Fruit fly (Drosophila melanogaster): ENCODE measurements around the gene CG31301.

Gene CG31301

DNA sequence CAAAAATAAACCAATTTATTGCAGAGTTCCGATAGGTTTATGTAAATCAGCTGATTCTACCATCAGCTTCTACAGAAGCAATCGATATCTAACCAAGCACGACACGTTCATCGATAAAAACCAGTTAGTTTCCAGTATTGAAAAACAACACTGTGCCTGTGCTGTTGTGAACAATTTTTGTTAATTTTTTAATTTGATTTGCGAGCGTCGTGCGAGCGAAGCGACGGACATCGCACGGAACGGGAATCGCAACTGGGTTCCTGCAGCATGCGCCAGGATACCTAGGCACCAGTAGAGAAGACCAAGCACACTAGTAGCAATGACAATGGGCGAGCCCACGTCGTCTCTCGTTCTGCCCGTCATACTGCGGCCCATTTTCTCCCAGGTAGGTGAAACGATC lies 25.8 kb downstream of the CG31301 start, which contains the start of the genes Ccm3 and CG6136 (continued):
- TF ChIP-seq yki (optimal IDR thresholded peaks at IDR 0.05): no peak
- TF ChIP-seq CG2120 (GFP tag; optimal IDR thresholded peaks at IDR 0.05): peak; percentile 72
- TF ChIP-seq CG11504 (tag; optimal IDR thresholded peaks at IDR 0.05): no peak
- TF ChIP-seq maf-S (GFP tag; optimal IDR thresholded peaks at IDR 0.05): no peak
- TF ChIP-seq B-H2 (GFP tag; optimal IDR thresholded peaks at IDR 0.05): peak; percentile 68
- no peak for TF ChIP-seq gsb-n (tag; optimal IDR thresholded peaks at IDR 0.05)
- TF ChIP-seq eyg (GFP tag; optimal IDR thresholded peaks at IDR 0.05): peak; percentile 31
- TF ChIP-seq so (GFP tag; IDR thresholded peaks at IDR 0.05): no peak
- peak; percentile 93 for TF ChIP-seq Opbp (GFP tag; IDR thresholded peaks at IDR 0.05; ENCODE audit: partially characterized antibody)
- no peak for TF ChIP-seq CG8944 (GFP tag; optimal IDR thresholded peaks at IDR 0.05)
- TF ChIP-seq CG1602 (GFP tag; optimal IDR thresholded peaks at IDR 0.05): no peak
- TF ChIP-seq CG34224 (GFP tag; IDR thresholded peaks at IDR 0.05; ENCODE audit: partially characterized antibody): peak; percentile 92
- no peak for TF ChIP-seq CG15269 (tag; optimal IDR thresholded peaks at IDR 0.05)
- TF ChIP-seq Nf-YA (GFP tag; IDR thresholded peaks at IDR 0.05): no peak
- TF ChIP-seq CG12391 (tag; optimal IDR thresholded peaks at IDR 0.05): peak; percentile 16
- peak; percentile 86 for TF ChIP-seq pzg (GFP tag; optimal IDR thresholded peaks at IDR 0.05)
- no peak for TF ChIP-seq CG2199 (GFP tag; IDR thresholded peaks at IDR 0.05)
- no peak for TF ChIP-seq CG8388 (GFP tag; optimal IDR thresholded peaks at IDR 0.05)
- peak; percentile 96 for TF ChIP-seq Bgb (GFP tag; IDR thresholded peaks at IDR 0.05; ENCODE audit: partially characterized antibody)
- peak; percentile 34 for TF ChIP-seq CG17829 (tag; optimal IDR thresholded peaks at IDR 0.05)
- no peak for TF ChIP-seq CG11560 (tag; IDR thresholded peaks at IDR 0.05)
- TF ChIP-seq CG13424 (tag; optimal IDR thresholded peaks at IDR 0.05): peak; percentile 3
- TF ChIP-seq Jarid2 (GFP tag; optimal IDR thresholded peaks at IDR 0.05): no peak
- TF ChIP-seq sd (tag; optimal IDR thresholded peaks at IDR 0.05): no peak
- no peak for TF ChIP-seq CG7745 (tag; optimal IDR thresholded peaks at IDR 0.05)
- TF ChIP-seq CG11456 (GFP tag; IDR thresholded peaks at IDR 0.05): peak; percentile 74; the same call in 1 of the 3 replicates
- no peak for TF ChIP-seq ATbp (GFP tag; optimal IDR thresholded peaks at IDR 0.05)
- TF ChIP-seq CG17802 (tag; optimal IDR thresholded peaks at IDR 0.05): no peak
- peak; percentile 59 for TF ChIP-seq Max (GFP tag; optimal IDR thresholded peaks at IDR 0.05)
- no peak for TF ChIP-seq kay (GFP tag; optimal IDR thresholded peaks at IDR 0.05)
- TF ChIP-seq Rx (GFP tag; IDR thresholded peaks at IDR 0.05): no peak
- 0 out of 2 replicates have a peak, but pooled peaks have one; percentile 21 for TF ChIP-seq CG6689 (GFP tag; IDR thresholded peaks at IDR 0.05)
- TF ChIP-seq Optix (GFP tag; IDR thresholded peaks at IDR 0.05): no peak
- no peak for TF ChIP-seq dmrt99B (tag; optimal IDR thresholded peaks at IDR 0.05)
- TF ChIP-seq chm (GFP tag; IDR thresholded peaks at IDR 0.05): peak; percentile 54; the same call in 1 of the 2 replicates
- TF ChIP-seq Lim3 (GFP tag; IDR thresholded peaks at IDR 0.05): no peak
- no peak for TF ChIP-seq CG3726 (GFP tag; IDR thresholded peaks at IDR 0.05)
- no peak for TF ChIP-seq sima (GFP tag; optimal IDR thresholded peaks at IDR 0.05)
- no peak for TF ChIP-seq Usf (GFP tag; optimal IDR thresholded peaks at IDR 0.05)
- TF ChIP-seq pb (GFP tag; optimal IDR thresholded peaks at IDR 0.05): peak; percentile 23
- TF ChIP-seq CG9727 (GFP tag; optimal IDR thresholded peaks at IDR 0.05): peak; percentile 25
- TF ChIP-seq scrt (GFP tag; optimal IDR thresholded peaks at IDR 0.05): no peak
- TF ChIP-seq Dref (GFP tag; IDR thresholded peaks at IDR 0.05): peak; percentile 97
- TF ChIP-seq D19B (GFP tag; optimal IDR thresholded peaks at IDR 0.05): no peak
- TF ChIP-seq CG3163 (GFP tag; optimal IDR thresholded peaks at IDR 0.05): peak; percentile 49
- no peak for TF ChIP-seq CG9215 (GFP tag; IDR thresholded peaks at IDR 0.05)
- TF ChIP-seq ranshi (GFP tag; IDR thresholded peaks at IDR 0.05): peak; percentile 11; the same call in 1 of the 2 replicates
- TF ChIP-seq ftz-f1 (GFP tag; optimal IDR thresholded peaks at IDR 0.05): no peak
- no peak for TF ChIP-seq chif (GFP tag; optimal IDR thresholded peaks at IDR 0.05)
- TF ChIP-seq Xrp1 (GFP tag; IDR thresholded peaks at IDR 0.05): peak; percentile 35; the same call in 1 of the 2 replicates
- TF ChIP-seq salm (tag; optimal IDR thresholded peaks at IDR 0.05): no peak
- TF ChIP-seq ems (GFP tag; optimal IDR thresholded peaks at IDR 0.05): no peak
